Fruit fly (Drosophila melanogaster): ENCODE measurements around the gene pins.

dm6 chr3R:27558660-27559319, 23.9 kb upstream of the pins start, which contains the start of gene Klp98A:
- TF ChIP-seq Pif1B (GFP tag; optimal IDR thresholded peaks at IDR 0.05) (no peak), CG8301 (tag; optimal IDR thresholded peaks at IDR 0.05) (no peak), CG8159 (tag; optimal IDR thresholded peaks at IDR 0.05) (no peak), CG4496 (GFP tag; IDR thresholded peaks at IDR 0.05) (peak; percentile 34; the same call in 1 of the 3 replicates), D1 (tag; optimal IDR thresholded peaks at IDR 0.05) (no peak), CG32121 (GFP tag; IDR thresholded peaks at IDR 0.05) (no peak), rn (GFP tag; IDR thresholded peaks at IDR 0.05) (no peak), CG14655 (GFP tag; optimal IDR thresholded peaks at IDR 0.05) (no peak), gl (tag; optimal IDR thresholded peaks at IDR 0.05) (no peak)
